Worm (Caenorhabditis elegans) whole organism, early embryonic: ENCODE measurements around the gene rog-1.

Experiments
- B0310.2 ChIP-seq: sonication (generic microtip); optimal IDR thresholded peaks from 2 replicates; lab custom pipeline; 2016; ENCODE audit warnings: mild to moderate bottlenecking, missing genetic modification characterization, missing compliant biosample characterization
- F13C5.2 ChIP-seq: sonication (generic microtip); optimal IDR thresholded peaks from 2 replicates; lab custom pipeline; 2017; ENCODE audit warnings: mild to moderate bottlenecking, missing genetic modification characterization, inconsistent platforms, missing compliant biosample characterization
- aly-1 ChIP-seq: sonication (generic microtip); optimal IDR thresholded peaks from 2 replicates; lab custom pipeline; 2016; ENCODE audit warnings: missing genetic modification characterization, missing compliant biosample characterization
- ama-1 ChIP-seq: fragments of 150-350 bp; optimal IDR thresholded peaks from 2 replicates; lab custom pipeline; 2014
- ceh-13 ChIP-seq: fragments of 200-800 bp; sonication (Bioruptor generic); optimal IDR thresholded peaks from 2 replicates; lab custom pipeline; 2018; ENCODE audit warnings: mild to moderate bottlenecking, missing genetic modification characterization, missing compliant biosample characterization
- ceh-36 ChIP-seq: sonication (generic microtip); optimal IDR thresholded peaks from 2 replicates; lab custom pipeline; 2016; ENCODE audit warnings: missing genetic modification characterization, inconsistent platforms, missing compliant biosample characterization
- ets-7 ChIP-seq: sonication (generic microtip); optimal IDR thresholded peaks from 2 replicates; lab custom pipeline; 2016; ENCODE audit warnings: missing genotype, missing genetic modification characterization, missing compliant biosample characterization
- flt-1 ChIP-seq: fragments of 200-800 bp; sonication (Bioruptor generic); IDR thresholded peaks from 2 replicates; pipeline ENCODE4 v1.3.6; 2022; ENCODE audit warnings: missing genetic modification characterization, missing compliant biosample characterization
- hmbx-1 ChIP-seq: sonication (generic microtip); optimal IDR thresholded peaks from 2 replicates; lab custom pipeline; 2016; ENCODE audit warnings: mild to moderate bottlenecking, missing genetic modification characterization, missing compliant biosample characterization
- hmg-4 ChIP-seq: fragments of 200-800 bp; sonication (Bioruptor generic); optimal IDR thresholded peaks from 2 replicates; lab custom pipeline; 2018; ENCODE audit warnings: mild to moderate bottlenecking, missing genetic modification characterization, missing compliant biosample characterization
- hnd-1 ChIP-seq: sonication (generic microtip); optimal IDR thresholded peaks from 2 replicates; lab custom pipeline; 2016; ENCODE audit warnings: missing genetic modification characterization, missing compliant biosample characterization
- pes-1 ChIP-seq: fragments of 200-800 bp; sonication (Bioruptor generic); IDR thresholded peaks from 2 replicates; pipeline ENCODE4 v1.3.6; 2022; ENCODE audit warnings: missing genetic modification reagents, missing genetic modification characterization, missing compliant biosample characterization
- scrt-1 ChIP-seq: fragments of 200-800 bp; sonication (Bioruptor generic); IDR thresholded peaks from 2 replicates; pipeline ENCODE4 v1.3.6; 2022; ENCODE audit warnings: missing genetic modification characterization, missing compliant biosample characterization
- sea-1 ChIP-seq: fragments of 200-800 bp; sonication (Bioruptor generic); conservative IDR thresholded peaks from 2 replicates; pipeline ENCODE4 v1.3.6; 2022; ENCODE audit warnings: missing genetic modification characterization, missing compliant biosample characterization
- tbx-11 ChIP-seq: fragments of 200-800 bp; sonication (Bioruptor generic); IDR thresholded peaks from 2 replicates; pipeline ENCODE4 v1.3.6; 2022; ENCODE audit warnings: missing genetic modification characterization, missing compliant biosample characterization
- tbx-37 ChIP-seq: fragments of 200-800 bp; sonication (Bioruptor generic); conservative IDR thresholded peaks from 2 replicates; pipeline ENCODE4 v1.3.6; 2022; ENCODE audit warnings: missing genetic modification reagents, missing genetic modification characterization, missing compliant biosample characterization
- tra-4 ChIP-seq: sonication (generic microtip); optimal IDR thresholded peaks from 2 replicates; lab custom pipeline; 2017; ENCODE audit warnings: missing genetic modification characterization, missing compliant biosample characterization

The rog-1 gene

DNA sequence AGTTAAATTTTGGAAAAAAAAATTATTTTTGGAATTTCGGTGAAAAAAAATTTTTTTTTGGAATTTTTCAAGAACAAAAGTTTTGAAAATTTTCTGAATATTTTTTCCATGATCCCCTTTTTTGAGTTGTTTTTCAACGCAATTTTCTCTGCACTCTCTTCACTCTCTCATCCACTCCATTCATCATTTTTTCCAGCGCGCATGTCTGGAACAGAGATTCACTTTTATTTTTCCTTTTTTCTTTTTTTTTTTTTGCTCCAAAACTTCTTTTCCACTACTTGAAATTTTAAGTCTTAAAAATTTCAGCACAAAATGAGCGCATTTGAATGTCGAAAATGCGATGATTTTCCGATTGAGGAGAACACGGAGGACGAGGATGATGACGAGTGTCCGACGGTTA lies 48.1 kb downstream of the rog-1 start, which contains the start of gene jip-1:
jip-1 (plus strand) TSS at position 301 of the 400 bp plus-strand sequence.
- no peak for TF ChIP-seq scrt-1 (GFP tag; lab: Robert Waterston, UW)
- no peak for TF ChIP-seq aly-1 (tag; lab: Kevin White, UChicago)
- no peak for TF ChIP-seq F13C5.2 (tag; lab: Kevin White, UChicago)
- TF ChIP-seq tbx-11 (GFP tag; lab: Robert Waterston, UW): no peak
- no peak for TF ChIP-seq ceh-13 (GFP tag; lab: Kevin White, UChicago)
- no peak for TF ChIP-seq B0310.2 (tag; lab: Kevin White, UChicago)
- TF ChIP-seq flt-1 (GFP tag; lab: Robert Waterston, UW): no peak
- no peak for TF ChIP-seq tbx-37 (GFP tag; lab: Robert Waterston, UW)
- TF ChIP-seq hmg-4: no peak
- no peak for TF ChIP-seq tra-4 (tag; lab: Kevin White, UChicago)
- TF ChIP-seq hmbx-1 (tag; lab: Kevin White, UChicago): no peak
- TF ChIP-seq ets-7 (tag; lab: Kevin White, UChicago): no peak
- no peak for TF ChIP-seq hnd-1 (tag; lab: Kevin White, UChicago)
- no peak for TF ChIP-seq ceh-36 (tag; lab: Kevin White, UChicago)
- TF ChIP-seq sea-1: no peak

DNA sequence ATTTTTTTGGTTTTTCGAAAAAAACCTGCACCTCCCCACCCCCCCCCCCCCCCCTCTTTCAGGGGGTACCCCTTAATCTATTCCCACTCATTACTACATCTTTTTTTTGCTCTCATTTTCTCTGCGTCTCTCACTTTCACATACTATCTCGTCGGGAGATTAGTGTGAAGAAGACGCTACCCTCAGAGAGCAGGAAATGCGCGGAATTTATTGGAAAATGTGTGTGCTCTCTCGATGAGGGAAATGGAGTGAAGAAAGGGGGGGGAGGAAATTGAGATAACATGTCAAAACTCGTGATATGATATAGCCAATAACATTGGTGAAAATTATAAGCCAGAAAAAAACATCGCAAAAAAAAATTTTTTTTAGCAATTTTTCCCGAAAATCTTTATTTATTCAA lies 49.2 kb downstream of the rog-1 start:
- no peak for TF ChIP-seq ama-1 (lab: Kevin White, UChicago)
- TF ChIP-seq hnd-1 (tag; lab: Kevin White, UChicago): no peak
- no peak for TF ChIP-seq hmbx-1 (tag; lab: Kevin White, UChicago)

- TF ChIP-seq aly-1 (tag; lab: Kevin White, UChicago): no peak
- no peak for TF ChIP-seq ceh-36 (tag; lab: Kevin White, UChicago)
- TF ChIP-seq tbx-37 (GFP tag; lab: Robert Waterston, UW): no peak
- TF ChIP-seq hnd-1 (tag; lab: Kevin White, UChicago): no peak
- no peak for TF ChIP-seq flt-1 (GFP tag; lab: Robert Waterston, UW)
- no peak for TF ChIP-seq hmbx-1 (tag; lab: Kevin White, UChicago)
- TF ChIP-seq ceh-13 (GFP tag; lab: Kevin White, UChicago): no peak
- no peak for TF ChIP-seq ama-1 (lab: Kevin White, UChicago)
- no peak for TF ChIP-seq sea-1
- TF ChIP-seq ets-7 (tag; lab: Kevin White, UChicago): no peak
- no peak for TF ChIP-seq F13C5.2 (tag; lab: Kevin White, UChicago)
- TF ChIP-seq hmg-4: no peak
- TF ChIP-seq tra-4 (tag; lab: Kevin White, UChicago): no peak
- TF ChIP-seq tbx-11 (GFP tag; lab: Robert Waterston, UW): no peak
These were observed 50.8 kb downstream of the rog-1 start for ce11 chrII:1324017-1324416.

ce11 chrII:1323190-1323651 lies 51.6 kb downstream of the rog-1 start:
- TF ChIP-seq ama-1 (lab: Kevin White, UChicago) (no peak), B0310.2 (tag; lab: Kevin White, UChicago) (no peak), ets-7 (tag; lab: Kevin White, UChicago) (no peak), pes-1 (no peak), tra-4 (tag; lab: Kevin White, UChicago) (no peak), ceh-36 (tag; lab: Kevin White, UChicago) (no peak), scrt-1 (GFP tag; lab: Robert Waterston, UW) (no peak), tbx-11 (GFP tag; lab: Robert Waterston, UW) (no peak), sea-1 (no peak), flt-1 (GFP tag; lab: Robert Waterston, UW) (no peak), hmg-4 (no peak), hnd-1 (tag; lab: Kevin White, UChicago) (no peak), F13C5.2 (tag; lab: Kevin White, UChicago) (no peak), ceh-13 (GFP tag; lab: Kevin White, UChicago) (no peak), tbx-37 (GFP tag; lab: Robert Waterston, UW) (no peak), hmbx-1 (tag; lab: Kevin White, UChicago) (no peak)

- TF ChIP-seq ceh-13 (GFP tag; lab: Kevin White, UChicago): no peak
- no peak for TF ChIP-seq flt-1 (GFP tag; lab: Robert Waterston, UW)
- TF ChIP-seq sea-1: no peak
- TF ChIP-seq ceh-36 (tag; lab: Kevin White, UChicago): no peak
- no peak for TF ChIP-seq hnd-1 (tag; lab: Kevin White, UChicago)
- TF ChIP-seq tra-4 (tag; lab: Kevin White, UChicago): no peak
- TF ChIP-seq tbx-37 (GFP tag; lab: Robert Waterston, UW): no peak
- no peak for TF ChIP-seq scrt-1 (GFP tag; lab: Robert Waterston, UW)
- TF ChIP-seq aly-1 (tag; lab: Kevin White, UChicago): no peak
- no peak for TF ChIP-seq hmbx-1 (tag; lab: Kevin White, UChicago)
- no peak for TF ChIP-seq B0310.2 (tag; lab: Kevin White, UChicago)
- TF ChIP-seq F13C5.2 (tag; lab: Kevin White, UChicago): no peak
- TF ChIP-seq hmg-4: no peak
- TF ChIP-seq tbx-11 (GFP tag; lab: Robert Waterston, UW): no peak
- no peak for TF ChIP-seq pes-1
- no peak for TF ChIP-seq ets-7 (tag; lab: Kevin White, UChicago)
- TF ChIP-seq ama-1 (lab: Kevin White, UChicago): no peak
These were observed 52.3 kb downstream of the rog-1 start for ce11 chrII:1322283-1323173.

- TF ChIP-seq F13C5.2 (tag; lab: Kevin White, UChicago) (no peak), tbx-37 (GFP tag; lab: Robert Waterston, UW) (no peak), tbx-11 (GFP tag; lab: Robert Waterston, UW) (no peak), flt-1 (GFP tag; lab: Robert Waterston, UW) (no peak), sea-1 (no peak), B0310.2 (tag; lab: Kevin White, UChicago) (no peak), ceh-36 (tag; lab: Kevin White, UChicago) (no peak), ets-7 (tag; lab: Kevin White, UChicago) (no peak), ceh-13 (GFP tag; lab: Kevin White, UChicago) (no peak), hmg-4 (no peak), tra-4 (tag; lab: Kevin White, UChicago) (no peak), ama-1 (lab: Kevin White, UChicago) (no peak), pes-1 (no peak), aly-1 (tag; lab: Kevin White, UChicago) (no peak), scrt-1 (GFP tag; lab: Robert Waterston, UW) (no peak), hnd-1 (tag; lab: Kevin White, UChicago) (no peak), hmbx-1 (tag; lab: Kevin White, UChicago) (no peak)
These were observed 53.6 kb downstream of the rog-1 start, which contains the start of gene vig-1 for ce11 chrII:1320987-1321807. TSS of gene vig-1 (plus strand) at chrII:1321037.
